Worm (Caenorhabditis elegans) whole organism, midembryonic: Measurements from ENCODE around the gene aat-7.

ENCODE experiments used
- T22C8.4 ChIP-seq: fragments of 200-800 bp; sonication (Bioruptor generic); IDR thresholded peaks from 2 replicates; pipeline ENCODE4 v1.3.6; 2022; ENCODE audit warnings: missing genetic modification characterization, missing compliant biosample characterization
- cog-1 ChIP-seq: sonication (generic microtip); optimal IDR thresholded peaks from 2 replicates; lab custom pipeline; 2016; ENCODE audit warnings: missing genetic modification characterization, missing compliant biosample characterization
- flt-1 ChIP-seq: fragments of 200-800 bp; sonication (Bioruptor generic); IDR thresholded peaks from 2 replicates; pipeline ENCODE4 v1.3.6; 2022; ENCODE audit warnings: missing genetic modification characterization, missing compliant biosample characterization
- klf-2 ChIP-seq: fragments of 200-800 bp; sonication (Bioruptor generic); conservative IDR thresholded peaks from 2 replicates; pipeline ENCODE4 v1.3.6; 2022; ENCODE audit warnings: missing genetic modification reagents, missing genetic modification characterization, missing compliant biosample characterization
- med-1 ChIP-seq: sonication (generic microtip); optimal IDR thresholded peaks from 2 replicates; lab custom pipeline; 2017; ENCODE audit warnings: missing genetic modification characterization, mild to moderate bottlenecking, missing compliant biosample characterization, antibody characterized with exemption, missing genetic modification reagents; ENCODE audit not compliant: insufficient read depth
- ref-1 ChIP-seq: fragments of 200-800 bp; sonication (Bioruptor generic); conservative IDR thresholded peaks from 2 replicates; pipeline ENCODE4 v1.3.6; 2022; ENCODE audit warnings: missing genetic modification reagents, missing genetic modification characterization, missing compliant biosample characterization
- tab-1 ChIP-seq: fragments of 200-800 bp; sonication (Bioruptor generic); IDR thresholded peaks from 2 replicates; pipeline ENCODE4 v1.3.6; 2022; ENCODE audit warnings: missing genetic modification characterization, missing compliant biosample characterization
- ztf-23 ChIP-seq: fragments of 200-800 bp; sonication (Bioruptor generic); IDR thresholded peaks from 2 replicates; pipeline ENCODE4 v1.3.6; 2022; ENCODE audit warnings: missing genetic modification reagents, missing genetic modification characterization, missing compliant biosample characterization
- ztf-29 ChIP-seq: fragments of 200-800 bp; sonication (Bioruptor generic); IDR thresholded peaks from 2 replicates; pipeline ENCODE4 v1.3.6; 2022; ENCODE audit warnings: missing genetic modification reagents, missing genetic modification characterization, missing compliant biosample characterization

aat-7 gene

DNA sequence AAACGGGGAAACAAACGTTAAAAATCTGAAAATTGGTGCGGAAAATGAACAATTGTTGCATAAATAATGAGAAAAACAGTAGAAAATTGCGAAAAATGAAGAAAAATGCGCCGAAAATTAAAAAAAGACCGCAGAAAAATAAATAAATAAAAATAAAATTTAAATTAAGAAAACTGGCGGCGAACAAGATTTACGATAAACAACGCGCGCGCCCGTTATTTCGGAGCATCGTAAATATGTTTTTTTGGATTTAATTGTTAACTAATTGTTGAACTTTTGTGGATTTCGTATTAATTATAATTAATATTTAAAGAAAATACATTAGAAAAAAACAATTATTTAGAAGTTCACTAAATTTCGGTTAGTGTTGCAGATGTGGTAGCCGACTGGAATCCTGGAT is 9.9 kb upstream of the aat-7 start:
- TF ChIP-seq ztf-23: no peak
- no peak for TF ChIP-seq med-1 (GFP tag; lab: Kevin White, UChicago)
- TF ChIP-seq flt-1 (GFP tag; lab: Robert Waterston, UW): no peak
- TF ChIP-seq tab-1 (GFP tag; lab: Robert Waterston, UW): no peak
- no peak for TF ChIP-seq ref-1 (GFP tag; lab: Robert Waterston, UW)
- TF ChIP-seq cog-1 (tag; lab: Kevin White, UChicago): no peak
- TF ChIP-seq T22C8.4 (GFP tag; lab: Robert Waterston, UW): no peak
- no peak for TF ChIP-seq klf-2 (GFP tag; lab: Robert Waterston, UW)
- TF ChIP-seq ztf-29 (GFP tag; lab: Robert Waterston, UW): no peak

DNA sequence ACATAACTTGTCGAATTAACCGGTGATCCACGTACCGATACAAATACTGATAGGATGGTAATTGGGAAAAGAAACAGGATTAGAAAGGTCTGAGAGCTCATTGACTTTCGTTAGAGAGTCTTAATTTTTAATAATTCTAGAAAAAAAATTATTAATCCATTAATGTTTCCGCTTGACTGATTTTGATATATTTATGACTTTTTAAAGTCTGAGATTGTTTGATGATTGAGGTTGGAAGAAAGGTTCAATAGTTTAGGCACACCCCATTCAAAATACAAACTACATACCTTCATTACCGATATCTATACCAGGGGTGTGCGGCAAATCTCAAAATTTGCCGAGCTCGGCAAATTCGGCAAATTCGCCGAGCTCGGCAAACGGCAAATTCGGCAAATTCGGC is 8.4 kb upstream of the aat-7 start, which contains the start of gene F54D12.10:
Gene F54D12.10, minus strand, starts transcription at position 101 of the 400 bp plus-strand sequence.
- TF ChIP-seq flt-1 (GFP tag; lab: Robert Waterston, UW) (no peak), T22C8.4 (GFP tag; lab: Robert Waterston, UW) (no peak), klf-2 (GFP tag; lab: Robert Waterston, UW) (no peak), tab-1 (GFP tag; lab: Robert Waterston, UW) (no peak), ztf-29 (GFP tag; lab: Robert Waterston, UW) (no peak), ref-1 (GFP tag; lab: Robert Waterston, UW) (no peak), ztf-23 (no peak), cog-1 (tag; lab: Kevin White, UChicago) (no peak), med-1 (GFP tag; lab: Kevin White, UChicago) (no peak)

DNA sequence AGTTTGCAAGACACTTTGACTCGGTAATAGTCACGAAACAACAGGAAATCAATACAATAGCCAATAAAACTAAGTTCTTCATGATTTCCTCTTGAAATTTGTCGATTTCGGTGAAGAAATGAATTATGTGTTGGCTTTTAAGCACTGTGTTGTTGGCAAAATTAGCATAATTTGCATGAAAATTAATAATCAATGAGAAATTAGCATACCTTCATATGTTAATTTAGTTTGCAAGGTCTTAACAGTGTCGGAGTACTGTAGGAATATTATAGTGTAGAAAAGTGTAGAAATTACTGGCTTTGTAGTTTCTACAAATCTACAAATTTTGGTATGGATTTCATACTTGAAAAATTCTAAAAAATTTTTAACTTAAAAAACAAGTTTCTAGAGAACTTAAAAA is 5.1 kb upstream of the aat-7 start, which contains the start of gene F54D12.9:
Gene F54D12.9, minus strand, starts transcription at position 101 of the 400 bp plus-strand sequence.
- TF ChIP-seq klf-2 (GFP tag; lab: Robert Waterston, UW) (no peak), tab-1 (GFP tag; lab: Robert Waterston, UW) (no peak), cog-1 (tag; lab: Kevin White, UChicago) (no peak), ztf-29 (GFP tag; lab: Robert Waterston, UW) (no peak), flt-1 (GFP tag; lab: Robert Waterston, UW) (no peak), ztf-23 (no peak), T22C8.4 (GFP tag; lab: Robert Waterston, UW) (no peak), med-1 (GFP tag; lab: Kevin White, UChicago) (no peak), ref-1 (GFP tag; lab: Robert Waterston, UW) (no peak)

DNA sequence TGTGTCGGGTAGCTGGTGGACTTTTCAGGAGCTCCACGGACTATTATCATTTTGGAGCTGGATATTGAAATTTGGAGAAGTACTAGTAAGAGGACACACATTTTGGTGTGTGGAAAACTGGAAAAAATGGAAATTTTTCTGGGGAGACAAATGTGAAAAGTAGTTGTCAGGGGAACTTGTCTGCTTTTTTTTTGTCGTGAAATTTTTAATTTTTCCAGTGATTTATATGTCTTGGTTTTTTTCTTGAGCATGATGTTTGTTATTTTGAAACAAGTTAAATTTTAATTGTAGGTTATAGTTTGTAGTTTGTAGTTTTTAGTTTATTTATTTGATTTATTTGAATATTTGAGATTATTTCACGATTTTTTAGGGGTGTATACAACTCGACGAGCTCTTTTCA is 1.4 kb upstream of the aat-7 start, which contains the start of gene F54D12.7:
Gene F54D12.7, minus strand, starts transcription at position 101 of the 400 bp plus-strand sequence.
- no peak for TF ChIP-seq cog-1 (tag; lab: Kevin White, UChicago)
- TF ChIP-seq klf-2 (GFP tag; lab: Robert Waterston, UW): no peak
- no peak for TF ChIP-seq ztf-29 (GFP tag; lab: Robert Waterston, UW)
- no peak for TF ChIP-seq med-1 (GFP tag; lab: Kevin White, UChicago)
- TF ChIP-seq ztf-23: no peak
- no peak for TF ChIP-seq T22C8.4 (GFP tag; lab: Robert Waterston, UW)
- no peak for TF ChIP-seq tab-1 (GFP tag; lab: Robert Waterston, UW)
- no peak for TF ChIP-seq flt-1 (GFP tag; lab: Robert Waterston, UW)
- TF ChIP-seq ref-1 (GFP tag; lab: Robert Waterston, UW): no peak

DNA sequence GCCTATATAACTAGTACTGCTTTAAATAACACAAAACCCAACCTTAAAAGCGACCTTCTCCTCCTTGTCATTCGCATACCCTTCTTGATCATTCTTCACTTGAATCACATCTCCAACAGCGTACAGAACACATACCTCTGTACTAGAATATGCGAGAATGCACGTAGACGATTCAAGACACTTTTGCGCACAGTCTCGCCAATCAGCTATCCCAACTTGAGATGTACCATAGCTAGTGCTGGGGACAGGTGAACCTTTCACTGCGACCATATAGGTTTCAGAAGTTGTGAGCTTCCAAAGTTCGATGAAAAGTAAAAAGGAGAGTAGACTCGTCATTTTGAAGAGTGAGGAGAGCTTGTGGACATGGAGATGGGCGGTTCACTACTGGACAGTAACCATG is 11.0 kb downstream of the aat-7 start, which contains the start of gene F54D12.8:
Gene F54D12.8, minus strand, starts transcription at position 336 of the 400 bp plus-strand sequence.
- TF ChIP-seq flt-1 (GFP tag; lab: Robert Waterston, UW): no peak
- no peak for TF ChIP-seq ztf-23
- no peak for TF ChIP-seq tab-1 (GFP tag; lab: Robert Waterston, UW)
- TF ChIP-seq ref-1 (GFP tag; lab: Robert Waterston, UW): no peak
- TF ChIP-seq med-1 (GFP tag; lab: Kevin White, UChicago): no peak
- no peak for TF ChIP-seq T22C8.4 (GFP tag; lab: Robert Waterston, UW)
- no peak for TF ChIP-seq klf-2 (GFP tag; lab: Robert Waterston, UW)
- no peak for TF ChIP-seq cog-1 (tag; lab: Kevin White, UChicago)
- no peak for TF ChIP-seq ztf-29 (GFP tag; lab: Robert Waterston, UW)

DNA sequence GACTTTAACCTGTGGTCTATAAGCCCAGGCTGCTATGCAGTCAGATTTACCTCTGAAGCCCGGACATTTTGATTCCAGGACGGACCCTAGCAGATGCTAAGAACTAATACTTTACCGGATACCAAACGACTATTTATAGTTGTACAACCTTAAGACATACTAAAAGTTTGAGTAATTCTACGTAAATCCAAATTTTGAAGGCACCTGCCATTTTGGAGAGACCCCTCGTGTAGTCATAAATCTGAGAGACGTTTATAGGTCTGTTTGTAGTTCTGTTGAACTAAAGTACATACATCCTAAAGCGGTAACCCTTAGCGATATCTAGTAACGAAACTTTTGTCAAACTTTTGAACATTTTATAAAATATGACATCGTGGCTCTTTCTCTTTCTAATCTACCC is 11.7 kb downstream of the aat-7 start, which contains the start of gene F54D12.2:
Gene F54D12.2, plus strand, starts transcription at position 301 of the 400 bp plus-strand sequence.
- no peak for TF ChIP-seq cog-1 (tag; lab: Kevin White, UChicago)
- no peak for TF ChIP-seq T22C8.4 (GFP tag; lab: Robert Waterston, UW)
- no peak for TF ChIP-seq ztf-29 (GFP tag; lab: Robert Waterston, UW)
- no peak for TF ChIP-seq ztf-23
- TF ChIP-seq ref-1 (GFP tag; lab: Robert Waterston, UW): no peak
- no peak for TF ChIP-seq klf-2 (GFP tag; lab: Robert Waterston, UW)
- TF ChIP-seq med-1 (GFP tag; lab: Kevin White, UChicago): no peak
- TF ChIP-seq tab-1 (GFP tag; lab: Robert Waterston, UW): no peak
- no peak for TF ChIP-seq flt-1 (GFP tag; lab: Robert Waterston, UW)

DNA sequence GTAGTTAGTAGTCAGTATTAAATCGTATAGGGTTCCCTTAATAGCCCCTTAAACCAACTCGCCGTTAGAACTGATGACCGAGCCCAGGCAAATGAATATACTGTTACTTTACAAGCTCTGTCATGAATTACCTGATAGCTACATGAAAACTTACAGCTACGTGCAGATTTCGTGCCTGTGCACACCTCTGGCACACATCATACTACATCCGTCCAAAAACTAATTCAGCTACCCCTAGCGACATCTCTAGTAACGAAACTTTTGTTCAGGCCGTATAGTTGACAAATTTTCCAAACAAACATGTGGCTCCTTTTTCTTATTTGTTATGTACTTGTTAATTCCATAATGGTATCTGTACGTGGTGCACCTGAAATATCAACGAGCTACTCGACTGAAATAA is 13.4 kb downstream of the aat-7 start, which contains the start of gene F54D12.1:
Gene F54D12.1, plus strand, starts transcription at position 301 of the 400 bp plus-strand sequence.
- no peak for TF ChIP-seq flt-1 (GFP tag; lab: Robert Waterston, UW)
- TF ChIP-seq tab-1 (GFP tag; lab: Robert Waterston, UW): no peak
- no peak for TF ChIP-seq klf-2 (GFP tag; lab: Robert Waterston, UW)
- TF ChIP-seq med-1 (GFP tag; lab: Kevin White, UChicago): no peak
- no peak for TF ChIP-seq ref-1 (GFP tag; lab: Robert Waterston, UW)
- no peak for TF ChIP-seq cog-1 (tag; lab: Kevin White, UChicago)
- TF ChIP-seq T22C8.4 (GFP tag; lab: Robert Waterston, UW): no peak
- TF ChIP-seq ztf-23: no peak
- TF ChIP-seq ztf-29 (GFP tag; lab: Robert Waterston, UW): no peak

DNA sequence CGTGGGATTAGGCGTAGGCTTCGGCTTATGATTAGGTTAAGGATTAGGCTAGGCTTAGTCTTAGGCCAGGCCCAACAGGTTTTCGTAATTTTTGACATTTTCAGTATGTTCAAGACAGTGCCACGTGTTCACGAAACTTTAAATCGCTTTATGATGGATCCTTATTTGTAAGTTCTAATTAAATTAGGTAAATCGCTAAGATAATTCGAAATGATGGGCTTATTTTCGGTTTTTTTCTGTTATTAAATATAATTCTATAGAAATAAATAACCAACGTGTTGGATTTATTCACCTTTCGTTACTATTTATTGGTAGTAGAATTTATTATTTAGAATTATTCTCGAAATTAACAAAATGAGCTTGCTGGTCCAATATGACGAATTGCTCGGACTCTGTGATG is 14.8 kb downstream of the aat-7 start, which contains the start of gene Y51H7C.8:
Gene Y51H7C.8, plus strand, starts transcription at position 301 of the 400 bp plus-strand sequence.
- TF ChIP-seq ztf-29 (GFP tag; lab: Robert Waterston, UW) (no peak), klf-2 (GFP tag; lab: Robert Waterston, UW) (no peak), cog-1 (tag; lab: Kevin White, UChicago) (no peak), med-1 (GFP tag; lab: Kevin White, UChicago) (no peak), ztf-23 (no peak), T22C8.4 (GFP tag; lab: Robert Waterston, UW) (no peak), tab-1 (GFP tag; lab: Robert Waterston, UW) (no peak), flt-1 (GFP tag; lab: Robert Waterston, UW) (no peak)
